Worm (Caenorhabditis elegans) whole organism, late embryonic: ENCODE measurements around the gene ifa-1.

Source experiments
- C38D4.7 ChIP-seq: fragments of 200-800 bp; sonication (Bioruptor generic); optimal IDR thresholded peaks from 2 replicates; lab custom pipeline; 2018; ENCODE audit warnings: mild to moderate bottlenecking, missing genetic modification characterization, moderate library complexity, missing compliant biosample characterization
- ama-1 ChIP-seq: fragments of 150-350 bp; optimal IDR thresholded peaks from 2 replicates; lab custom pipeline; 2014
- ceh-2 ChIP-seq: sonication (generic microtip); optimal IDR thresholded peaks from 2 replicates; lab custom pipeline; 2016; ENCODE audit warnings: missing genotype, missing genetic modification characterization, missing compliant biosample characterization
- fkh-10 ChIP-seq: fragments of 150-350 bp; optimal IDR thresholded peaks from 2 replicates; lab custom pipeline; 2014; ENCODE audit warnings: missing biosample characterization, missing genetic modification reagents, missing genetic modification characterization
- gmeb-2 ChIP-seq: sonication (generic microtip); optimal IDR thresholded peaks from 2 replicates; lab custom pipeline; 2016; ENCODE audit warnings: missing genetic modification characterization, inconsistent platforms, missing compliant biosample characterization
- hlh-30 ChIP-seq: sonication (generic microtip); optimal IDR thresholded peaks from 2 replicates; lab custom pipeline; 2017; ENCODE audit warnings: antibody characterized with exemption, missing genetic modification characterization, missing compliant biosample characterization; ENCODE audit not compliant: insufficient read depth
- pqm-1 ChIP-seq: sonication (generic microtip); optimal IDR thresholded peaks from 2 replicates; lab custom pipeline; 2016; ENCODE audit warnings: missing genetic modification characterization, missing compliant biosample characterization
- ref-2 ChIP-seq: sonication (generic microtip); optimal IDR thresholded peaks from 2 replicates; lab custom pipeline; 2016; ENCODE audit warnings: missing genetic modification characterization, missing compliant biosample characterization
- unc-55 ChIP-seq: sonication (generic microtip); optimal IDR thresholded peaks from 2 replicates; lab custom pipeline; 2017; ENCODE audit warnings: missing biosample characterization, missing genetic modification reagents, missing genetic modification characterization

ce11 chrX:11307056-11307455, 36.1 kb downstream of the ifa-1 start, which contains the start of gene vhl-1:
- TF ChIP-seq gmeb-2 (tag; lab: Kevin White, UChicago) (no peak), C38D4.7 (GFP tag; lab: Kevin White, UChicago) (no peak), ceh-2 (no peak), ama-1 (no peak), pqm-1 (tag; lab: Kevin White, UChicago) (no peak), ref-2 (tag; lab: Kevin White, UChicago) (no peak), hlh-30 (tag; lab: Kevin White, UChicago) (no peak), fkh-10 (GFP tag; lab: Kevin White, UChicago) (no peak), unc-55 (GFP tag; lab: Kevin White, UChicago) (no peak)
